Fruit fly (Drosophila melanogaster) whole organism, pupa: ENCODE data around the gene CG6610.
A peak's percentile ranks its signal among the peaks of the same experiment; 100 is the strongest.

Experiments used
- CG10348 ChIP-seq: fragments of 200-800 bp; sonication (Bioruptor generic); IDR thresholded peaks from 2 replicates; pipeline ENCODE4 v1.3.6; 2022; ENCODE audit warnings: missing biosample characterization, missing genetic modification characterization
- CG12605 ChIP-seq: fragments of 200-800 bp; sonication (Bioruptor generic); IDR thresholded peaks from 2 replicates; pipeline ENCODE4 v1.3.6; 2022; ENCODE audit warnings: missing biosample characterization, missing genetic modification characterization
- CG13204 ChIP-seq: fragments of 200-800 bp; sonication (Bioruptor generic); optimal IDR thresholded peaks from 2 replicates; lab custom pipeline; 2018; ENCODE audit warnings: missing biosample characterization, mild to moderate bottlenecking, missing genetic modification characterization, moderate library complexity
- CG14655 ChIP-seq: fragments of 200-800 bp; sonication (Bioruptor generic); optimal IDR thresholded peaks from 3 replicates; lab custom pipeline; 2017; ENCODE audit warnings: mild to moderate bottlenecking, missing biosample characterization, missing genetic modification reagents, missing genetic modification characterization
- CG15710 ChIP-seq: fragments of 200-800 bp; sonication (Bioruptor generic); optimal IDR thresholded peaks from 2 replicates; lab custom pipeline; 2018; ENCODE audit warnings: missing biosample characterization, mild to moderate bottlenecking, missing genetic modification characterization, moderate library complexity
- CG17806 ChIP-seq: fragments of 200-800 bp; sonication (Bioruptor generic); optimal IDR thresholded peaks from 2 replicates; lab custom pipeline; 2018; ENCODE audit warnings: missing biosample characterization, mild to moderate bottlenecking, missing genetic modification characterization, moderate library complexity
- CG32121 ChIP-seq: fragments of 200-800 bp; sonication (Bioruptor generic); IDR thresholded peaks from 2 replicates; pipeline ENCODE4 v1.3.6; 2022; ENCODE audit warnings: missing biosample characterization, missing genetic modification characterization
- CG34367 ChIP-seq: fragments of 200-800 bp; sonication (Bioruptor generic); optimal IDR thresholded peaks from 2 replicates; lab custom pipeline; 2018; ENCODE audit warnings: missing biosample characterization, mild to moderate bottlenecking, missing genetic modification characterization
- CG4496 ChIP-seq: fragments of 200-800 bp; sonication (Bioruptor generic); IDR thresholded peaks from 3 replicates; pipeline ENCODE4 v1.3.6; 2022; ENCODE audit warnings: missing biosample characterization, missing genetic modification characterization
- CG8159 ChIP-seq: fragments of 200-800 bp; sonication (Bioruptor generic); optimal IDR thresholded peaks from 3 replicates; lab custom pipeline; 2018; ENCODE audit warnings: missing biosample characterization, mild to moderate bottlenecking, missing genetic modification characterization, moderate library complexity
- CG8301 ChIP-seq: fragments of 200-800 bp; sonication (Bioruptor generic); optimal IDR thresholded peaks from 2 replicates; lab custom pipeline; 2018; ENCODE audit warnings: missing biosample characterization, mild to moderate bottlenecking, missing genetic modification characterization
- CG9948 ChIP-seq: fragments of 200-800 bp; sonication (Bioruptor generic); optimal IDR thresholded peaks from 2 replicates; lab custom pipeline; 2018; ENCODE audit warnings: missing biosample characterization, mild to moderate bottlenecking, missing genetic modification characterization, moderate library complexity
- D1 ChIP-seq: fragments of 200-800 bp; sonication (Bioruptor generic); optimal IDR thresholded peaks from 2 replicates; lab custom pipeline; 2018; ENCODE audit warnings: missing biosample characterization, mild to moderate bottlenecking, missing genetic modification characterization, moderate library complexity
- EcR ChIP-seq: fragments of 200-800 bp; sonication (Bioruptor generic); optimal IDR thresholded peaks from 3 replicates; lab custom pipeline; 2019; ENCODE audit warnings: missing biosample characterization, missing genetic modification characterization, mild to moderate bottlenecking, moderate library complexity, missing genetic modification reagents
- Ets98B ChIP-seq: fragments of 200-800 bp; sonication (Bioruptor generic); IDR thresholded peaks from 2 replicates; pipeline ENCODE4 v1.3.6; 2022; ENCODE audit warnings: missing biosample characterization, missing genetic modification characterization
- Pif1A ChIP-seq: fragments of 200-800 bp; sonication (Bioruptor generic); optimal IDR thresholded peaks from 3 replicates; lab custom pipeline; 2016; ENCODE audit warnings: missing biosample characterization, missing genetic modification characterization
- Snoo ChIP-seq: fragments of 200-800 bp; sonication (Bioruptor generic); optimal IDR thresholded peaks from 3 replicates; lab custom pipeline; 2017; ENCODE audit warnings: missing biosample characterization, mild to moderate bottlenecking, missing genetic modification characterization, inconsistent platforms
- fd96Ca ChIP-seq: fragments of 200-800 bp; sonication (Bioruptor generic); IDR thresholded peaks from 3 replicates; pipeline ENCODE4 v1.3.6; 2022; ENCODE audit warnings: missing biosample characterization, missing genetic modification characterization
- gl ChIP-seq: fragments of 200-800 bp; sonication (Bioruptor generic); optimal IDR thresholded peaks from 2 replicates; lab custom pipeline; 2018; ENCODE audit warnings: missing biosample characterization, mild to moderate bottlenecking, missing genetic modification characterization
- rn ChIP-seq: fragments of 200-800 bp; sonication (Bioruptor generic); IDR thresholded peaks from 2 replicates; pipeline ENCODE4 v1.3.6; 2022; ENCODE audit warnings: missing biosample characterization, missing genetic modification characterization

Gene CG6610

dm6 chr3L:6124616-6125408, 49.5 kb downstream of the CG6610 start:
- TF ChIP-seq Pif1A (GFP tag; lab: Kevin White, UChicago): peak; percentile 15
- peak; percentile 25; the same call in 1 of the 2 replicates for TF ChIP-seq rn
- no peak for TF ChIP-seq gl (tag; lab: Kevin White, UChicago)
- TF ChIP-seq, all 21 proteins: peak for 2

dm6 chr3L:6125409-6125689, 50.0 kb downstream of the CG6610 start:
- TF ChIP-seq CG32121 (GFP tag; lab: Robert Waterston, UW): no peak
- TF ChIP-seq CG13204 (GFP tag; lab: Kevin White, UChicago): no peak
- TF ChIP-seq CG17806 (tag; lab: Kevin White, UChicago): no peak
- no peak for TF ChIP-seq rn
- no peak for TF ChIP-seq CG10348
- no peak for TF ChIP-seq CG15710 (tag; lab: Kevin White, UChicago)
- no peak for TF ChIP-seq D1 (tag; lab: Kevin White, UChicago)
- TF ChIP-seq Snoo (tag; lab: Kevin White, UChicago): no peak
- no peak for TF ChIP-seq CG14655 (GFP tag; lab: Kevin White, UChicago)
- TF ChIP-seq fd96Ca (GFP tag; lab: Robert Waterston, UW): no peak
- TF ChIP-seq Pif1A (GFP tag; lab: Kevin White, UChicago): no peak
- no peak for TF ChIP-seq CG9948 (tag; lab: Kevin White, UChicago)
- TF ChIP-seq CG8159 (tag; lab: Kevin White, UChicago): no peak
- no peak for TF ChIP-seq EcR (GFP tag; lab: Kevin White, UChicago)
- no peak for TF ChIP-seq CG8301 (tag; lab: Kevin White, UChicago)
- TF ChIP-seq CG4496: no peak
- no peak for TF ChIP-seq Ets98B (GFP tag; lab: Robert Waterston, UW)
- TF ChIP-seq CG34367 (tag; lab: Kevin White, UChicago): no peak
- TF ChIP-seq CG12605 (GFP tag; lab: Robert Waterston, UW): no peak
- no peak for TF ChIP-seq gl (tag; lab: Kevin White, UChicago)
